Fruit fly (Drosophila melanogaster): ENCODE measurements around the gene slou.

- TF ChIP-seq tap (tag; optimal IDR thresholded peaks at IDR 0.05) = no peak
- no peak for TF ChIP-seq hth (optimal IDR thresholded peaks at IDR 0.05)
Measured at dm6 chr3R:21593735-21594345, 36.9 kb upstream of the slou start.

Measured in whole organism, embryonic.